Fruit fly (Drosophila melanogaster) whole organism, embryonic: ENCODE data around the gene CG15014.

Experiments
- CG12769 ChIP-seq: fragments of 200-800 bp; sonication (Bioruptor generic); optimal IDR thresholded peaks from 2 replicates; lab custom pipeline; 2019; ENCODE audit warnings: missing biosample characterization, mild to moderate bottlenecking, missing genetic modification characterization, moderate library complexity
- CG1602 ChIP-seq: fragments of 200-800 bp; sonication (Bioruptor generic); optimal IDR thresholded peaks from 3 replicates; lab custom pipeline; 2016; ENCODE audit warnings: missing biosample characterization, missing genetic modification characterization
- CG1832 ChIP-seq: fragments of 200-800 bp; sonication (Bioruptor generic); optimal IDR thresholded peaks from 2 replicates; lab custom pipeline; 2017; ENCODE audit warnings: missing biosample characterization, mild to moderate bottlenecking, missing genetic modification characterization, inconsistent platforms
- CG9797 ChIP-seq: fragments of 200-800 bp; sonication (Bioruptor generic); optimal IDR thresholded peaks from 3 replicates; lab custom pipeline; 2018; ENCODE audit warnings: missing biosample characterization, mild to moderate bottlenecking, missing genetic modification characterization
- Doc2 ChIP-seq: fragments of 200-800 bp; sonication (Bioruptor generic); IDR thresholded peaks from 2 replicates; pipeline ENCODE4 v1.3.6; 2022; ENCODE audit warnings: missing biosample characterization, missing genetic modification characterization
- gcm2 ChIP-seq: fragments of 200-800 bp; sonication (Bioruptor generic); optimal IDR thresholded peaks from 2 replicates; lab custom pipeline; 2016; ENCODE audit warnings: missing biosample characterization, missing genetic modification characterization
- gem ChIP-seq: fragments of 200-800 bp; sonication (Bioruptor generic); optimal IDR thresholded peaks from 2 replicates; lab custom pipeline; 2019; ENCODE audit warnings: missing biosample characterization, mild to moderate bottlenecking, missing genetic modification characterization, moderate library complexity

- TF ChIP-seq gcm2 (GFP tag; lab: Kevin White, UChicago) (no peak), CG12769 (tag; lab: Kevin White, UChicago) (peak; percentile 12), gem (tag; lab: Kevin White, UChicago) (no peak), CG9797 (GFP tag; lab: Kevin White, UChicago) (no peak), CG1602 (GFP tag; lab: Kevin White, UChicago) (no peak), CG1832 (GFP tag; lab: Kevin White, UChicago) (no peak), Doc2 (GFP tag; lab: Robert Waterston, UW) (no peak)
Measured at dm6 chr3L:4288591-4289056, 33.4 kb downstream of the CG15014 start, which contains the start of gene Hexo1.
